Fruit fly (Drosophila melanogaster) S2 (cell line): ENCODE results near the gene CG9150.

Experiments used
- CG8478 ChIP-seq: fragments of >200 bp; optimal IDR thresholded peaks from 2 replicates; lab custom pipeline; 2018
- CTCF ChIP-seq, 2 experiments: fragments of >200 bp; optimal IDR thresholded peaks; 2 replicates each; lab custom pipeline; 2018

dm6 chr2L:6092300-6092699, 23.9 kb upstream of the CG9150 start:
- TF ChIP-seq CG8478 (lab: Kevin White, UChicago) (no peak), CTCF (optimal IDR thresholded peaks at IDR 0.05; lab: Kevin White, UChicago) (no peak)
